Worm (Caenorhabditis elegans) whole organism, midembryonic: ENCODE data around the gene F55C9.3.

Source experiments
- T22C8.4 ChIP-seq: fragments of 200-800 bp; sonication (Bioruptor generic); IDR thresholded peaks from 2 replicates; pipeline ENCODE4 v1.3.6; 2022; ENCODE audit warnings: missing genetic modification characterization, missing compliant biosample characterization
- cog-1 ChIP-seq: sonication (generic microtip); optimal IDR thresholded peaks from 2 replicates; lab custom pipeline; 2016; ENCODE audit warnings: missing genetic modification characterization, missing compliant biosample characterization
- flt-1 ChIP-seq: fragments of 200-800 bp; sonication (Bioruptor generic); IDR thresholded peaks from 2 replicates; pipeline ENCODE4 v1.3.6; 2022; ENCODE audit warnings: missing genetic modification characterization, missing compliant biosample characterization
- ref-1 ChIP-seq: fragments of 200-800 bp; sonication (Bioruptor generic); conservative IDR thresholded peaks from 2 replicates; pipeline ENCODE4 v1.3.6; 2022; ENCODE audit warnings: missing genetic modification reagents, missing genetic modification characterization, missing compliant biosample characterization
- ztf-23 ChIP-seq: fragments of 200-800 bp; sonication (Bioruptor generic); IDR thresholded peaks from 2 replicates; pipeline ENCODE4 v1.3.6; 2022; ENCODE audit warnings: missing genetic modification reagents, missing genetic modification characterization, missing compliant biosample characterization
- ztf-29 ChIP-seq: fragments of 200-800 bp; sonication (Bioruptor generic); IDR thresholded peaks from 2 replicates; pipeline ENCODE4 v1.3.6; 2022; ENCODE audit warnings: missing genetic modification reagents, missing genetic modification characterization, missing compliant biosample characterization

DNA sequence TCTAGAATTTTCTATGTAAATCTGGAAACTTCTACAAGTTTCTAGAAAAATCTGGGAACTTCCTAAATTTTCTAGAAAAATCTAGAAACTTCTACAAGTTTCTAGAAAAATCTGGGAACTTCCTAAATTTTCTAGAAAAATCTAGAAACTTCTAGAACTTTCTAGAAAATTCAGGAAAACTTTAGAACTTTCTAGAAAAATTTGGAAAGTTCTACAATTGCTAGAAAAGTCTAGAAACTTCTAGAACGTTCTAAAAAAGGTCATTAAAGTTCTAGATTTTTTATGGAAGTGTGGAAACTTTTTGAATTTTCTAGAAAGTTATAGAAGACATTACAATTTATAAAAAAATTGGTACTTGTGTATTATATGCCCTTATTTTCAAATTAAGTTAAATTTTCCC, 5.1 kb upstream of the F55C9.3 start, which contains the start of gene F55C9.5:
- TF ChIP-seq T22C8.4 (GFP tag; lab: Robert Waterston, UW) (no peak), cog-1 (tag; lab: Kevin White, UChicago) (no peak), ztf-29 (no peak), flt-1 (GFP tag; lab: Robert Waterston, UW) (no peak), ref-1 (no peak), ztf-23 (GFP tag; lab: Robert Waterston, UW) (no peak)
